Worm (Caenorhabditis elegans) whole organism, L3 larva: ENCODE data around the gene fut-4.
A peak's percentile ranks its signal among the peaks of the same experiment; 100 is the strongest.

Experiments
- R02D3.7 ChIP-seq: fragments of 150-350 bp; optimal IDR thresholded peaks from 2 replicates; lab custom pipeline; 2014; ENCODE audit warnings: missing biosample characterization, missing genetic modification characterization
- ama-1 ChIP-seq: fragments of 150-350 bp; optimal IDR thresholded peaks from 2 replicates; lab custom pipeline; 2018
- ceh-16 ChIP-seq: sonication (generic microtip); optimal IDR thresholded peaks from 2 replicates; lab custom pipeline; 2017; ENCODE audit warnings: missing biosample characterization, missing genetic modification characterization
- ceh-82 ChIP-seq: fragments of 150-350 bp; optimal IDR thresholded peaks from 2 replicates; lab custom pipeline; 2014; ENCODE audit warnings: missing biosample characterization, missing genetic modification characterization
- egl-5 ChIP-seq: fragments of 150-350 bp; optimal IDR thresholded peaks from 2 replicates; lab custom pipeline; 2017; ENCODE audit warnings: missing biosample characterization, missing genetic modification reagents, missing genetic modification characterization, inconsistent platforms
- elt-3 ChIP-seq, 3 experiments: fragments of 150-350 bp in 1 of 3; sonication (generic microtip) in 2 of 3; optimal IDR thresholded peaks; 2 replicates in 2 of 3; 4 replicates in 1 of 3; lab custom pipeline; 2014 to 2017; ENCODE audit warnings: missing biosample characterization in 3 of 3, missing genetic modification characterization in 3 of 3
- fkh-10 ChIP-seq: sonication (generic microtip); optimal IDR thresholded peaks from 2 replicates; lab custom pipeline; 2017; ENCODE audit warnings: missing biosample characterization, missing genetic modification reagents, missing genetic modification characterization
- lin-15B ChIP-seq: fragments of 150-350 bp; optimal IDR thresholded peaks from 2 replicates; lab custom pipeline; 2014; ENCODE audit warnings: missing biosample characterization, missing genetic modification characterization
- nfya-1 ChIP-seq: sonication (generic microtip); optimal IDR thresholded peaks from 2 replicates; lab custom pipeline; 2017; ENCODE audit warnings: missing genetic modification characterization, mild to moderate bottlenecking, missing compliant biosample characterization, antibody characterized with exemption, moderate library complexity; ENCODE audit not compliant: insufficient read depth
- nhr-28 ChIP-seq: fragments of 150-350 bp; optimal IDR thresholded peaks from 2 replicates; lab custom pipeline; 2014; ENCODE audit warnings: missing biosample characterization, missing genetic modification characterization
- snpc-4 ChIP-seq: fragments of 150-350 bp; optimal IDR thresholded peaks from 2 replicates; lab custom pipeline; 2014; ENCODE audit warnings: missing biosample characterization, missing genetic modification characterization
- zag-1 ChIP-seq: fragments of 150-350 bp; optimal IDR thresholded peaks from 2 replicates; lab custom pipeline; 2014; ENCODE audit warnings: missing biosample characterization, missing genetic modification characterization
- ztf-11 ChIP-seq: fragments of 150-350 bp; optimal IDR thresholded peaks from 2 replicates; lab custom pipeline; 2014; ENCODE audit warnings: missing biosample characterization, missing genetic modification characterization

ce11 chrII:2856114-2856513 is 33.8 kb upstream of the fut-4 start:
- no peak for TF ChIP-seq ceh-82 (tag; lab: Kevin White, UChicago)
- no peak for TF ChIP-seq ztf-11 (tag; lab: Kevin White, UChicago)
- no peak for TF ChIP-seq ceh-16 (tag; lab: Kevin White, UChicago)
- TF ChIP-seq nhr-28 = no peak
- TF ChIP-seq R02D3.7 (tag; lab: Kevin White, UChicago) = no peak
- no peak for TF ChIP-seq nfya-1 (tag; lab: Kevin White, UChicago)
- TF ChIP-seq egl-5 (tag; lab: Kevin White, UChicago) = no peak
- TF ChIP-seq lin-15B (tag; lab: Kevin White, UChicago) = no peak
- no peak for TF ChIP-seq fkh-10
- TF ChIP-seq snpc-4 (tag; lab: Kevin White, UChicago) = no peak
- no peak for TF ChIP-seq zag-1 (tag; lab: Kevin White, UChicago)
- peak in 1 of 3 experiments; percentile 9 for TF ChIP-seq elt-3 (tag; optimal IDR thresholded peaks at IDR 0.05; lab: Kevin White, UChicago)
- TF ChIP-seq ama-1 (lab: Kevin White, UChicago) = no peak
